Worm (Caenorhabditis elegans): Measurements from ENCODE around the gene Y2H9A.6.

Gene Y2H9A.6

DNA sequence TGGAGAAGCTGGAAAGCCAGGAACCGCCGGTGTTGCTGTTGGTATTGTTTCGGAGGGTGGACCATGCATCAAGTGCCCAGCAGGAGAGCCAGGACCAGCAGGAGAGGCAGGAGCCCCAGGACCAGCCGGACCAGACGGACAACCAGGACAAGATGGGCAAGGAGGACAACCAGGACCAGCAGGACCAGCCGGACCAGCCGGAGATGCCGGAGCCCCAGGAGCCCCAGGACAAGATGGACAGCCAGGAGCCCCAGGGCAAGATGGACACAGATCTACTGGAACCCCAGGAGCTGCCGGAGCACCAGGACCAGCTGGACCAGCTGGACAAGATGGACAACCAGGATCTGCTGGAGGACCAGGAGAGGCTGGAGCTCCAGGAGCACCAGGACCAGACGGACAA lies 816 bp upstream of the Y2H9A.6 start:
- TF ChIP-seq pros-1 (tag; optimal IDR thresholded peaks at IDR 0.05): no peak
- TF ChIP-seq ceh-34 (tag; optimal IDR thresholded peaks at IDR 0.05): no peak
- TF ChIP-seq eyg-1 (tag; optimal IDR thresholded peaks at IDR 0.05): no peak
- no peak for TF ChIP-seq C38D4.7 (GFP tag; optimal IDR thresholded peaks at IDR 0.05)
- no peak for TF ChIP-seq hlh-30 (tag; optimal IDR thresholded peaks at IDR 0.05; ENCODE audit: insufficient read depth)
- TF ChIP-seq ahr-1 (tag; optimal IDR thresholded peaks at IDR 0.05): no peak

- TF ChIP-seq zip-5 (tag; optimal IDR thresholded peaks at IDR 0.05) (no peak), C08G9.2 (tag; optimal IDR thresholded peaks at IDR 0.05) (no peak), ceh-2 (tag; optimal IDR thresholded peaks at IDR 0.05) (no peak)
Measured at ce11 chrV:13445229-13445949, 1.8 kb downstream of the Y2H9A.6 start, which contains the start of gene Y2H9A.4. Gene Y2H9A.4, plus strand, starts transcription at chrV:13445899.

DNA sequence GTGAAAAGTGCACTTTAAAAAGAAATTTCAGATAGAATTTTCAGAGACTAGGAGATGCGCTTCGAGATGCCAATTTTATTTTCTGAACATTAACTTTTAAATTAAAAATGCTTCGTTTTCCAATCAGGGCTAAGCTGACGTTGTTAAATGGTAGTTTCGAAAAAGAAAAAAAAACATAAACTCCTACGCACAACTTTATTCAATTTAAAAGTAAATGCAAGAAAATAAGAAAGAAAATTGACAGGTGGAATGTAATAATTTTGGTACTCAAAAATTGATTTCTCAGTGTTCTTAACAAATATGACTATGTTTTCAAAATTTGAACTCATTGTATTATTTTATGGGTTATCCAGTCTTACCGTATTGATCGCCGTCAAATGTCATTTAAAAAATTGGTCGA lies 9.7 kb downstream of the Y2H9A.6 start, which contains the start of gene lurp-2:
Gene lurp-2 (plus strand): TSS at position 301 of the 400 bp plus-strand sequence.
- no peak for TF ChIP-seq unc-86 (tag; optimal IDR thresholded peaks at IDR 0.05)
- TF ChIP-seq pat-9 (tag; optimal IDR thresholded peaks at IDR 0.05): no peak
- TF ChIP-seq ref-2 (tag; optimal IDR thresholded peaks at IDR 0.05): no peak
- TF ChIP-seq tbx-7 (tag; optimal IDR thresholded peaks at IDR 0.05): no peak
- no peak for TF ChIP-seq hlh-15 (tag; optimal IDR thresholded peaks at IDR 0.05)
- no peak for TF ChIP-seq sox-2 (GFP tag; IDR thresholded peaks at IDR 0.05)
- no peak for TF ChIP-seq ceh-22 (tag; optimal IDR thresholded peaks at IDR 0.05)

- TF ChIP-seq ceh-22 (tag; optimal IDR thresholded peaks at IDR 0.05) (no peak), madf-2 (tag; optimal IDR thresholded peaks at IDR 0.05) (no peak), ttx-3 (tag; optimal IDR thresholded peaks at IDR 0.05) (no peak), ceh-9 (tag; optimal IDR thresholded peaks at IDR 0.05) (no peak), elt-2 (tag; optimal IDR thresholded peaks at IDR 0.05) (no peak), pha-4 (tag; optimal IDR thresholded peaks at IDR 0.05) (no peak), pat-9 (tag; optimal IDR thresholded peaks at IDR 0.05) (no peak), ref-2 (tag; optimal IDR thresholded peaks at IDR 0.05) (no peak), npax-4 (tag; optimal IDR thresholded peaks at IDR 0.05) (no peak), tbx-2 (tag; optimal IDR thresholded peaks at IDR 0.05) (no peak), ceh-19 (GFP tag; optimal IDR thresholded peaks at IDR 0.05) (no peak), pha-2 (tag; optimal IDR thresholded peaks at IDR 0.05) (no peak), rnt-1 (tag; optimal IDR thresholded peaks at IDR 0.05) (no peak)
Measured at ce11 chrV:13455448-13455847, 11.8 kb downstream of the Y2H9A.6 start, which contains the start of gene lurp-3. Gene lurp-3, plus strand, starts transcription at chrV:13455748.

DNA sequence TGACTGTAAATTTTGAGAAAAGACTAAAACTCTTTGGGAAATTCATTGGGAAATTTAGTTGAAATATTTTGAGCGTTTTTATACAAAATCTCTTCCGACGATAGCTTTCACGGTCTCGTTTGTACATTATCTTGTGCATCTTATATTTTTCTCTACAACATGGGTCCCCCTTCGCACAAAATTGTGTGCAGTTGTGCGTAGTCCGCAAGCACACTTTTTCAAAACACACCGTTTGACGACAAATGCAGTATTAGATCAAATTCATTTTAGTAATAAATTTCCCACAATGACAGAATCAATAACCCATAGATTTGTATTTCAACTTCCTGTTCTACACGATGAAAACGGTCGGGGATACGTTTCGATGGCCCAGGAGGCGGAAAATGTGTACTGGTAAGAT lies 14.2 kb downstream of the Y2H9A.6 start, which contains the start of gene F25H9.2:
Gene F25H9.2 (plus strand): TSS at position 226 of the 400 bp plus-strand sequence.
- no peak for TF ChIP-seq eyg-1 (tag; optimal IDR thresholded peaks at IDR 0.05)
- no peak for TF ChIP-seq pax-1 (tag; optimal IDR thresholded peaks at IDR 0.05)
- TF ChIP-seq tbx-7 (tag; optimal IDR thresholded peaks at IDR 0.05): no peak
- no peak for TF ChIP-seq odd-2 (tag; optimal IDR thresholded peaks at IDR 0.05)
- no peak for TF ChIP-seq syd-9 (tag; optimal IDR thresholded peaks at IDR 0.05)
- no peak for TF ChIP-seq ceh-14 (tag; optimal IDR thresholded peaks at IDR 0.05)
- peak; percentile 22 for TF ChIP-seq unc-55 (GFP tag; optimal IDR thresholded peaks at IDR 0.05)

DNA sequence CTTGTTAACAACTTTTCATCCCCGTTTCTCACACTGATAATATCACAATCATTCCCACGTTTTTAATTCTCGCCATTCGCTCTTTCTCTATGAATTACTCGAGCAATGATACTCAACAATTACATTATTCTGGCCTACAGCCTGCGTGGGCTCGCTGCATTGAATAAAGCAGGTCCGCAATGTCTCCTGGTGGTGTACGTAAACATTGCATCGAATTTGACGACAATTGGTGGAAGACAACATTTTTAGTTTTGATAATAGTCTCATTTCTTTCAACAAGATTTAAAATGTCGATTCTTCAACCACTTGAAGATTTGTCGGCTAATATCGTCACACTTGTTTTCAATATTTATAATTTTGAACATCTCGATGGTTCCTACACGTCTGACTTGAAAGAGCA lies 15.7 kb downstream of the Y2H9A.6 start, which contains the start of gene bath-39:
Gene bath-39 (plus strand): TSS at position 137 of the 400 bp plus-strand sequence.
- TF ChIP-seq pha-4 (tag; optimal IDR thresholded peaks at IDR 0.05): no peak
- peak; percentile 75 for TF ChIP-seq unc-42 (tag; optimal IDR thresholded peaks at IDR 0.05)
- TF ChIP-seq elt-4 (tag; optimal IDR thresholded peaks at IDR 0.05): no peak
- TF ChIP-seq mec-3 (tag; optimal IDR thresholded peaks at IDR 0.05; ENCODE audit: borderline replicate concordance): no peak
- peak; percentile 22 for TF ChIP-seq ceh-31 (tag; optimal IDR thresholded peaks at IDR 0.05)
- no peak for TF ChIP-seq ceh-22 (tag; optimal IDR thresholded peaks at IDR 0.05)
- no peak for TF ChIP-seq pax-1 (tag; optimal IDR thresholded peaks at IDR 0.05)
- no peak for TF ChIP-seq tbx-7 (tag; optimal IDR thresholded peaks at IDR 0.05)

All from whole organism, late embryonic.